Fruit fly (Drosophila melanogaster): Measurements from ENCODE around the gene AOX3.

Gene AOX3

DNA sequence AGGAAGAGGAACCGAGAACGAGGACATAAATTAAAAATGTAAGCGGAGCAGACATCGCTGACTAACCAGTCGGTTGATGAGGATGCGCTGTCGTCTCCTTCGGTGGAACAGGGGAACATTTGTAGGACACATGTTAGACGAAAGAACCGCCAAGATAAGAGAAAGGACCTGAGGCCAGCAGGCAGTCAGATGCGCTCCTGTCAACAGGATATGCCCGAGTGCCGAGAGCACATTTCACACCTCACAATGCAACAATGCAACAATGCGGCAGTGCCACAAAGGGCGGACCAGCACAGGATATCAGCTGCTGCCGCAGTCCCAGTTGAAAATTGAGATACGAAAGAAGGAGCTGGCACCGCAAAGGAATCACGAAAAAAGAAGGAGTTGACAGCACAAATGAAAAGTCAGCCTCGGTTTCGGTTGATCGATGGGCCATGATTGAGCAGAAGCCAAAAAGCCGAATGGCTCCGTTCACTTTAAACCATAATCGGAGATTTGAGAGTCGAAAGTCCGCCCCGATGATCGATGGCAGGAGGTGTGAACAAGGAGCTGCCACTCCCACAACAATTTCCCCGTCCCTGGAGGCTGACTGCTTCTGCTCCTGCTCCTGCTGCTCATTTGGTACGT lies 36.6 kb upstream of the AOX3 start:
- TF ChIP-seq Hr78 (GFP tag; optimal IDR thresholded peaks at IDR 0.05), result no peak
- TF ChIP-seq br (GFP tag; optimal IDR thresholded peaks at IDR 0.05), result no peak
- TF ChIP-seq HLH106 (tag; optimal IDR thresholded peaks at IDR 0.05), result no peak
- no peak for TF ChIP-seq CrebA (GFP tag; optimal IDR thresholded peaks at IDR 0.05; ENCODE audit: borderline replicate concordance)
- no peak for TF ChIP-seq CG9705 (GFP tag; optimal IDR thresholded peaks at IDR 0.05)
- TF ChIP-seq Hr83 (GFP tag; optimal IDR thresholded peaks at IDR 0.05; ENCODE audit: poor library complexity, severe bottlenecking), result no peak
- TF ChIP-seq dmrt93B (GFP tag; optimal IDR thresholded peaks at IDR 0.05), result no peak
- no peak for TF ChIP-seq dsf (GFP tag; optimal IDR thresholded peaks at IDR 0.05; ENCODE audit: borderline replicate concordance)

DNA sequence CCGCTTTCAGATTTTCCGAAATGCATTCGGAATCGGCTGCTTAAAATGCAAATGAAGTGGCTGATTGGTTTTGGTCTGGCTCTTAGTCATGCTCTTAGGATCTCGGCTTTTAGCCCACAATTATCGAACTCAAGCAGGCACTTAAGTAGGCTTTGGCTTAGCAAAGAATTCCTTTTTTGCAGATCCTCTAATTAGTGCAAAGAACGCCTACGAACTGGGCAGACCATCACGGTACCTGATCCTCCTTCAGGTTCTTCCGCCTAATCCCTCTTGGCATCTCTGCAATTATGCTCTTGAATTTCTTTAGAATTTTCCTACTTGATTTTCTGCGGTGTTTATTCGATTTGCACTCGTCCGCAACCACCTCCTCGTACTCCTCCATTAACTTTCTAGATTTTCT lies 35.5 kb upstream of the AOX3 start:
- no peak for TF ChIP-seq Hr83 (GFP tag; optimal IDR thresholded peaks at IDR 0.05; ENCODE audit: poor library complexity, severe bottlenecking)
- TF ChIP-seq tai (GFP tag; optimal IDR thresholded peaks at IDR 0.05), result no peak
- no peak for TF ChIP-seq pan (optimal IDR thresholded peaks at IDR 0.05)
- TF ChIP-seq Dif (GFP tag; optimal IDR thresholded peaks at IDR 0.05; ENCODE audit: partially characterized antibody), result no peak
- no peak for TF ChIP-seq CG32264 (GFP tag; optimal IDR thresholded peaks at IDR 0.05)
- no peak for TF ChIP-seq jim (GFP tag; optimal IDR thresholded peaks at IDR 0.05)
- no peak for TF ChIP-seq Vsx2 (GFP tag; optimal IDR thresholded peaks at IDR 0.05; ENCODE audit: partially characterized antibody)
- TF ChIP-seq Abd-B (GFP tag; optimal IDR thresholded peaks at IDR 0.05), result no peak
- no peak for TF ChIP-seq h (GFP tag; optimal IDR thresholded peaks at IDR 0.05)
- no peak for TF ChIP-seq N (GFP tag; optimal IDR thresholded peaks at IDR 0.05)
- no peak for TF ChIP-seq dmrt93B (GFP tag; optimal IDR thresholded peaks at IDR 0.05)
- TF ChIP-seq dsf (GFP tag; optimal IDR thresholded peaks at IDR 0.05; ENCODE audit: borderline replicate concordance), result no peak
- TF ChIP-seq GATAd (GFP tag; optimal IDR thresholded peaks at IDR 0.05), result no peak
- TF ChIP-seq lola (GFP tag; optimal IDR thresholded peaks at IDR 0.05), result no peak
- no peak for TF ChIP-seq psq (GFP tag; optimal IDR thresholded peaks at IDR 0.05)
- TF ChIP-seq Mio (GFP tag; optimal IDR thresholded peaks at IDR 0.05), result no peak
- TF ChIP-seq brk (GFP tag; optimal IDR thresholded peaks at IDR 0.05), result no peak
- no peak for TF ChIP-seq OdsH (GFP tag; optimal IDR thresholded peaks at IDR 0.05)

DNA sequence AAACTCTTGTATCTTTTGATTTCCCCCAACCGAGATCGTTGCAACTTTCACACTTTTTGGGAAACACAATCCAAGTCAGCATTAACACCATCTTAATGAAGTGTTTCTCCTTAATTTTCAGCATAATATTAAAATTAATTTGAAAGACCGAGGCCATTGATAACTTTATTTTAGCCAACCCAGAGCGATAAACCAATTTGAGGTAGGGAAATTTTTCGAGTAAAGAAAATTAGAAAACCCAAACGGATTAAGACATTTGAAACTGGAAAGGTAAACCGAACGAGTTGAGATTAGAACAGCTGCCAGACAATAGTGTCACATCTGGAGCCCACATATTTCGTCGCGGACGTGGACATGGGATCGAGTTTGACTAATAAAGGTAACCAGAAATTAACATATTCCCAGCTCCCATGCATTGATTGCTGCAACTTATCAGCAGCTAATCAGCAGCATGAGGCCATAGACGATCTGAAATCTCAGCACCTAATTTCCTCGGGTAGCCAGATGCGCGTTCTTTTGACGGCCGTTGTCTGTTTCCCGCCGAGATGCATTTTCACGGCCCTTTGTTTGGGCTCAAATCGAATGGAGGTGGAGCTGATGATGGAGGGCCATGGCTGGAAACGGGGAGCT lies 34.7 kb upstream of the AOX3 start:
- no peak for TF ChIP-seq foxo (GFP tag; optimal IDR thresholded peaks at IDR 0.05)
- TF ChIP-seq dl (GFP tag; optimal IDR thresholded peaks at IDR 0.05; ENCODE audit: insufficient read depth in 1 of 2, partially characterized antibody in 2 of 2), result no peak
- TF ChIP-seq Rel (GFP tag; optimal IDR thresholded peaks at IDR 0.05), result no peak
- no peak for TF ChIP-seq Rel (tag; optimal IDR thresholded peaks at IDR 0.05)
- no peak for TF ChIP-seq Dif (GFP tag; optimal IDR thresholded peaks at IDR 0.05; ENCODE audit: partially characterized antibody)
- TF ChIP-seq CrebA (GFP tag; optimal IDR thresholded peaks at IDR 0.05; ENCODE audit: borderline replicate concordance), result no peak
- no peak for TF ChIP-seq OdsH (GFP tag; optimal IDR thresholded peaks at IDR 0.05)
- no peak for TF ChIP-seq brk (GFP tag; optimal IDR thresholded peaks at IDR 0.05)
- TF ChIP-seq Hr78 (GFP tag; optimal IDR thresholded peaks at IDR 0.05), result no peak
- TF ChIP-seq ey (GFP tag; optimal IDR thresholded peaks at IDR 0.05), result no peak
- no peak for TF ChIP-seq woc (GFP tag; optimal IDR thresholded peaks at IDR 0.05)
- no peak for TF ChIP-seq lola (GFP tag; optimal IDR thresholded peaks at IDR 0.05)
- no peak for TF ChIP-seq psq (GFP tag; optimal IDR thresholded peaks at IDR 0.05)
- no peak for TF ChIP-seq usp (GFP tag; optimal IDR thresholded peaks at IDR 0.05)
- TF ChIP-seq Abd-B (GFP tag; optimal IDR thresholded peaks at IDR 0.05), result no peak
- TF ChIP-seq jim (GFP tag; optimal IDR thresholded peaks at IDR 0.05), result no peak
- TF ChIP-seq Vsx2 (GFP tag; optimal IDR thresholded peaks at IDR 0.05; ENCODE audit: partially characterized antibody), result no peak
- no peak for TF ChIP-seq fru (GFP tag; optimal IDR thresholded peaks at IDR 0.05)

DNA sequence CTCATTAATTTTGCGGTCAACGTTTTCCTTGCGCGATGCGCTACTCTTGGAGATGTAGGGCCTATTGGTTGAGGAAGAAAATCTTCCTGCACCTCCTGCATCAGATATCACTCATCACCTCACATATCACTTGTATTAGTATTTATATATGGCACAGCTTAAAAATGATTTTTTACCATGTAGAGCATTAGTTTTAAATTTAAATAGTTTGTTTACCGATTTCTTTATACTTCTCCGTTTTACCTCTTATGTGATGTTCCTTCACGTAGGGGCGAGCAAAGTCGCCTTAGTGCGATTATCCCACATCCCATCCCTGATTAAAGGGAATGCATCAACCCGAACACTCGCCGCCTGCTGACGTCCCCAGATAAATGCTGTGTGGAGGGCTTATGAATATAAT lies 32.7 kb upstream of the AOX3 start:
- TF ChIP-seq ey (GFP tag; optimal IDR thresholded peaks at IDR 0.05) (peak; percentile 49), Sp1 (GFP tag; optimal IDR thresholded peaks at IDR 0.05) (peak; percentile 36), CG9705 (GFP tag; optimal IDR thresholded peaks at IDR 0.05) (no peak), rgr (GFP tag; optimal IDR thresholded peaks at IDR 0.05) (peak; percentile 30), Dfd (GFP tag; optimal IDR thresholded peaks at IDR 0.05) (no peak), GATAd (GFP tag; optimal IDR thresholded peaks at IDR 0.05) (no peak), Hr78 (GFP tag; optimal IDR thresholded peaks at IDR 0.05) (no peak), dmrt93B (GFP tag; optimal IDR thresholded peaks at IDR 0.05) (peak; percentile 29), sage (GFP tag; optimal IDR thresholded peaks at IDR 0.05) (no peak), Dif (GFP tag; optimal IDR thresholded peaks at IDR 0.05; ENCODE audit: partially characterized antibody) (no peak), Jra (GFP tag; optimal IDR thresholded peaks at IDR 0.05) (no peak), h (GFP tag; optimal IDR thresholded peaks at IDR 0.05) (peak; percentile 43), br (GFP tag; optimal IDR thresholded peaks at IDR 0.05) (peak; percentile 44), fru (GFP tag; optimal IDR thresholded peaks at IDR 0.05) (peak; percentile 61), brk (GFP tag; optimal IDR thresholded peaks at IDR 0.05) (no peak), jim (GFP tag; optimal IDR thresholded peaks at IDR 0.05) (no peak), usp (GFP tag; optimal IDR thresholded peaks at IDR 0.05) (no peak), Myc (optimal IDR thresholded peaks at IDR 0.05) (no peak), CG32264 (GFP tag; optimal IDR thresholded peaks at IDR 0.05) (no peak), Vsx2 (GFP tag; optimal IDR thresholded peaks at IDR 0.05; ENCODE audit: partially characterized antibody) (no peak), Abd-B (GFP tag; optimal IDR thresholded peaks at IDR 0.05) (no peak), foxo (GFP tag; optimal IDR thresholded peaks at IDR 0.05) (peak in 1 of 2 experiments; percentile 58), woc (GFP tag; optimal IDR thresholded peaks at IDR 0.05) (peak; percentile 44), dl (GFP tag; optimal IDR thresholded peaks at IDR 0.05; ENCODE audit: insufficient read depth in 1 of 2, partially characterized antibody in 2 of 2) (no peak), OdsH (GFP tag; optimal IDR thresholded peaks at IDR 0.05) (peak; percentile 45), Mio (GFP tag; optimal IDR thresholded peaks at IDR 0.05) (no peak), HLH106 (tag; optimal IDR thresholded peaks at IDR 0.05) (peak; percentile 41), sv (GFP tag; optimal IDR thresholded peaks at IDR 0.05) (no peak), lola (GFP tag; optimal IDR thresholded peaks at IDR 0.05) (no peak), tai (GFP tag; optimal IDR thresholded peaks at IDR 0.05) (no peak)
